Worm (Caenorhabditis elegans) whole organism, midembryonic: ENCODE results near the gene gss-1.
"Not testable (repeated sequence)": the region's sequence is repeated elsewhere in the genome, so short reads cannot be mapped to it uniquely, and the experiment has no call there.

Source experiments
- T22C8.4 ChIP-seq: fragments of 200-800 bp; sonication (Bioruptor generic); IDR thresholded peaks from 2 replicates; pipeline ENCODE4 v1.3.6; 2022; ENCODE audit warnings: missing genetic modification characterization, missing compliant biosample characterization
- cog-1 ChIP-seq: sonication (generic microtip); optimal IDR thresholded peaks from 2 replicates; lab custom pipeline; 2016; ENCODE audit warnings: missing genetic modification characterization, missing compliant biosample characterization
- flt-1 ChIP-seq: fragments of 200-800 bp; sonication (Bioruptor generic); IDR thresholded peaks from 2 replicates; pipeline ENCODE4 v1.3.6; 2022; ENCODE audit warnings: missing genetic modification characterization, missing compliant biosample characterization
- klf-2 ChIP-seq: fragments of 200-800 bp; sonication (Bioruptor generic); conservative IDR thresholded peaks from 2 replicates; pipeline ENCODE4 v1.3.6; 2022; ENCODE audit warnings: missing genetic modification reagents, missing genetic modification characterization, missing compliant biosample characterization
- med-1 ChIP-seq: sonication (generic microtip); optimal IDR thresholded peaks from 2 replicates; lab custom pipeline; 2017; ENCODE audit warnings: missing genetic modification characterization, mild to moderate bottlenecking, missing compliant biosample characterization, antibody characterized with exemption, missing genetic modification reagents; ENCODE audit not compliant: insufficient read depth
- ref-1 ChIP-seq: fragments of 200-800 bp; sonication (Bioruptor generic); conservative IDR thresholded peaks from 2 replicates; pipeline ENCODE4 v1.3.6; 2022; ENCODE audit warnings: missing genetic modification reagents, missing genetic modification characterization, missing compliant biosample characterization
- tab-1 ChIP-seq: fragments of 200-800 bp; sonication (Bioruptor generic); IDR thresholded peaks from 2 replicates; pipeline ENCODE4 v1.3.6; 2022; ENCODE audit warnings: missing genetic modification characterization, missing compliant biosample characterization
- ztf-23 ChIP-seq: fragments of 200-800 bp; sonication (Bioruptor generic); IDR thresholded peaks from 2 replicates; pipeline ENCODE4 v1.3.6; 2022; ENCODE audit warnings: missing genetic modification reagents, missing genetic modification characterization, missing compliant biosample characterization
- ztf-29 ChIP-seq: fragments of 200-800 bp; sonication (Bioruptor generic); IDR thresholded peaks from 2 replicates; pipeline ENCODE4 v1.3.6; 2022; ENCODE audit warnings: missing genetic modification reagents, missing genetic modification characterization, missing compliant biosample characterization

DNA sequence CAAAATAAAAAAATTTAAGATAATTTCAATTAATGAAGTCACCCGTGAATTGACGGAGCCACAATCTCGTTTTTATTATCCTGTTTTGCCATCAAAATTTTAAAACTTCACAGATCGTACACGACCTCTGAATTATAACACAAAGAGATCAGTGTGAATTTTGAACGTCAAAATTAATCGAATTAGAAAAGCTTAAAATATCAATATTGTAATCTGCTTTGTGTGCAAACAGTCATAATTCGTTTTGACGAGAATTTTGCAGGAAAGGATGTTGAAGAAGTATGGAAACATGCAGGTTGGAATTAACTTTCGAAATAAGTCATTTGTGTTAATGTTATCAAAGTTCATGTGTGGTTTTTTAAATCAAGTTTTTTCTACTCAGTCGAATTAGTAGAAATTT lies 45.6 kb upstream of the gss-1 start, which contains the start of gene chil-21:
- not testable (repeated sequence) for TF ChIP-seq cog-1; ztf-29 (GFP tag; lab: Robert Waterston, UW); T22C8.4 (GFP tag; lab: Robert Waterston, UW); klf-2 (GFP tag; lab: Robert Waterston, UW); flt-1 (GFP tag; lab: Robert Waterston, UW); med-1; tab-1 (GFP tag; lab: Robert Waterston, UW); ref-1; ztf-23 (GFP tag; lab: Robert Waterston, UW)
